Fruit fly (Drosophila melanogaster): ENCODE measurements around the gene CG34109.

Gene CG34109

DNA sequence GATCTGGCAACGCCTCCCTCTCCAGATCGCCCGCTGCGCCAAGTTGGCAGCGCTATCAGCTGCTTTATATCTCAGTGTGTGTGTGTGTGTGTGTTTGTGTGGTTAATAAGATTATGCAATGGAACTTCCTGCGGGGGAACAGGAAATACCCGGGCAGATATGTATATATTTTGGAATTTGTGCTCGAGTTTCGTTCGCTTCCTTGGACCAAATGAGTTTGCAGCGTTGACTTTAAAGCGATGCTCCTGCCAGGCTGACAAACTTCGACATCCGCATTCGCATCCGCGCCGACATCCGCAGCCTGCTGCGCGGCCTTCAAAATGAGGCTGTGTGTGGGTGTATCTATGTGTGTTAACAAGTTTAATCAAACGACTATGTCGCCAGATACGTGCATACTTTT lies 49.4 kb downstream of the CG34109 start:
- TF ChIP-seq CG7045 (GFP tag; optimal IDR thresholded peaks at IDR 0.05), result peak; percentile 62
- peak; percentile 53 for TF ChIP-seq CG12768 (GFP tag; optimal IDR thresholded peaks at IDR 0.05)
- TF ChIP-seq cnc (optimal IDR thresholded peaks at IDR 0.05), result no peak
- TF ChIP-seq bab1 (GFP tag; optimal IDR thresholded peaks at IDR 0.05), result peak; percentile 45

DNA sequence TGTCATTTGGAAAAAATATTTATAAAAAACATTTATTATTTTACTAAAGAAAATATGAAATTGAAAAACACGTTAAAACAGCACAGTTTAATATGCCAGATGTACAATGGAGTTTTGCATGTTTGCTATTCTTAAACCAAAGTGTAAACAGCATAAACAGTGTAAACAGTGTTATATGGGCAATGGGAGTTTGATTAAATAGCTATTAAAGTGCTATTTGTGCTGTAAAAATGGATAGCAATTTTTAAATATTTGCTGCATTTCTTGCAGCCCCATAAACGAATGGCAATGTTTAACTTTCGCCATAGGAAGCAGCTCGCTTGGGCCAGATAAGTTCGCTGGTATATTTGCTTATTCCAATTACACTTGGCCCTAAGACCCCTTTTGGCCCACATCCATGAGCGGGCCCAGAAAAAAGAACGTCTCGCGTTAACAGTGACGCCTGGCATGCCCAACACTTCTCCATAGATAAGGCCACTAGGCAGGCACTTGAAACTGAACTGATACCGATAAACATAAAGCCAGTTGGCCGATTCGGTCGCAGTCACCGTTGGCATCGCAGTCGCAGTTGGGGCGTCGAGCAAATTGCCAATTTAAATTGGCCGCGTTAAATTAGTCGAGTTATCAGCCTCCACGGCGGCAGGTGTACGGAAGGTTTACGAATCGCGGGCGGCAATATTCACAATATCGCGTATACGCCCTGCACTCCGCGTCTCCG lies 50.5 kb downstream of the CG34109 start, which contains the start of gene CG4839:
TSS of gene CG4839 (plus strand) at position 541 of the 718 bp plus-strand sequence.
- TF ChIP-seq Clk (GFP tag; optimal IDR thresholded peaks at IDR 0.05), result no peak
- peak; percentile 14 for TF ChIP-seq Hr96 (GFP tag; optimal IDR thresholded peaks at IDR 0.05)
- TF ChIP-seq Mnt (GFP tag; optimal IDR thresholded peaks at IDR 0.05), result peak; percentile 54
- TF ChIP-seq CG5204 (GFP tag; optimal IDR thresholded peaks at IDR 0.05), result no peak
- TF ChIP-seq cic (GFP tag; optimal IDR thresholded peaks at IDR 0.05), result peak; percentile 59
- peak; percentile 7 for TF ChIP-seq CG12768 (GFP tag; optimal IDR thresholded peaks at IDR 0.05)
- peak; percentile 7 for TF ChIP-seq CG7101 (tag; optimal IDR thresholded peaks at IDR 0.05)

DNA sequence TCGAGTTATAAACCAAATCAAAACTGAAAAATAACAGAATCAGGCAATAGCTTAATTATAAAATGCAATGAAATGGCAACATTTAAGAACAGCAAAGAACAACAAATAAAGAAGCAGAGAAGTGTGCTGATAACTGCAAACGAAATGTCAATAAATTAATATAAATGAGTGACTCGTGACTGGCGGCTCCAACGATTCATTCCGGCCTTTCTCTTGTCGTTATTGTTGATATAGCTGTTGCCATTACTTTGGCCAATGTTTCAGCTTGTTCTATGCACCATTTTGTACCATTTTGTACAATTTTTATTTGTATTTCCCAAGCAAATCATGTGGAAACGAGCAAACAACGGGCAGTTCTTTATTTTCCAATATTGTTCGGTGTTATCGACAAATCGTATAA lies 51.7 kb downstream of the CG34109 start:
- TF ChIP-seq Clk (GFP tag; optimal IDR thresholded peaks at IDR 0.05) (no peak), toe (GFP tag; optimal IDR thresholded peaks at IDR 0.05) (no peak), kay (GFP tag; ENCODE audit: borderline replicate concordance) (no peak), CG5204 (GFP tag; optimal IDR thresholded peaks at IDR 0.05) (no peak), CG1620 (GFP tag; optimal IDR thresholded peaks at IDR 0.05) (no peak), tj (GFP tag; optimal IDR thresholded peaks at IDR 0.05) (no peak), CG12768 (GFP tag; optimal IDR thresholded peaks at IDR 0.05) (no peak), CG7101 (tag; optimal IDR thresholded peaks at IDR 0.05) (no peak), CG7045 (GFP tag; optimal IDR thresholded peaks at IDR 0.05) (no peak), Mnt (GFP tag; optimal IDR thresholded peaks at IDR 0.05) (no peak), cic (GFP tag; optimal IDR thresholded peaks at IDR 0.05) (no peak), Crg-1 (GFP tag; optimal IDR thresholded peaks at IDR 0.05) (no peak)

DNA sequence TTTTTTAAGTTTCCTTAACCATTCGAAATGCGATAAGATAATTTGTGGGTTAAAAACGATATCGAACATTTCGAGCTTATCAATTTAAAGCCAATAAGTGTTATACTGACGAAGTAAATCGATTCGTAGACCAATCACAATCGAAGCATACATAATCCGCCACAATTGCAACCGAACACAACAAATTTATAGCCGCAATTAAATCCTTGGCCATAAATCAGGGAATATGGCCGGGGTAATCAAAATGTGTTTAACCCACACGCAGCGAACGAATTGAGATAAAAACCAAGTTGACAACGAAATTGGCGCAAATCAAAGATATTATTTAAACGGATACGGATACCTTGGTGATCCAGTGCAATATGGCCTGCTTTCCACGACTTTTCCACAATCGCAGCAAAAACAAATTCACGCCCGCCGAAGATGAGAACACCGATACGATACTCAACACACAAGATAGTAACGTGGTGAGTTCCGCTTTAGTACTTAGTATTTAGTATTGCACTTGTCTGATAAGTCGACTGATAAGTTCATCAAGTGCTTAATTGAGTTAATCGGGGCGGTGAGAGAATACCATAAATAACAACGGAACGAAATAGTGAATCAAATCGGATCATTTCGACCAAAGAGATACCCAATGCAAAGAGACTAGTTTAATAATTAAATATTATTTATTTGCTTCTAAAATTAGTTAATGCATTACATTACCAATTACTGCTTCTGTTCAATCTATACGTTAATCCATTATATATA lies 53.0 kb downstream of the CG34109 start:
- no peak for TF ChIP-seq bab1 (GFP tag; optimal IDR thresholded peaks at IDR 0.05)
- no peak for TF ChIP-seq toe (GFP tag; optimal IDR thresholded peaks at IDR 0.05)
- no peak for TF ChIP-seq CG7101 (tag; optimal IDR thresholded peaks at IDR 0.05)
- no peak for TF ChIP-seq tj (GFP tag; optimal IDR thresholded peaks at IDR 0.05)
- no peak for TF ChIP-seq Crg-1 (GFP tag; optimal IDR thresholded peaks at IDR 0.05)
- no peak for TF ChIP-seq CG11617 (GFP tag; optimal IDR thresholded peaks at IDR 0.05)
- no peak for TF ChIP-seq CG7045 (GFP tag; optimal IDR thresholded peaks at IDR 0.05)
- TF ChIP-seq ovo (GFP tag; optimal IDR thresholded peaks at IDR 0.05), result no peak
- TF ChIP-seq pad (GFP tag; optimal IDR thresholded peaks at IDR 0.05), result no peak
- TF ChIP-seq cnc (optimal IDR thresholded peaks at IDR 0.05), result no peak
- no peak for TF ChIP-seq cic (GFP tag; optimal IDR thresholded peaks at IDR 0.05)
- TF ChIP-seq CG33017 (tag; optimal IDR thresholded peaks at IDR 0.05), result no peak
- TF ChIP-seq CG1620 (GFP tag; optimal IDR thresholded peaks at IDR 0.05), result no peak
- TF ChIP-seq Clk (GFP tag; optimal IDR thresholded peaks at IDR 0.05), result no peak
- no peak for TF ChIP-seq Mnt (GFP tag; optimal IDR thresholded peaks at IDR 0.05)
- TF ChIP-seq kay (GFP tag; ENCODE audit: borderline replicate concordance), result no peak
- TF ChIP-seq CG14711 (tag; optimal IDR thresholded peaks at IDR 0.05), result no peak
- TF ChIP-seq CG12768 (GFP tag; optimal IDR thresholded peaks at IDR 0.05), result no peak
- TF ChIP-seq CG5204 (GFP tag; optimal IDR thresholded peaks at IDR 0.05), result no peak
- TF ChIP-seq Hr96 (GFP tag; optimal IDR thresholded peaks at IDR 0.05), result no peak

DNA sequence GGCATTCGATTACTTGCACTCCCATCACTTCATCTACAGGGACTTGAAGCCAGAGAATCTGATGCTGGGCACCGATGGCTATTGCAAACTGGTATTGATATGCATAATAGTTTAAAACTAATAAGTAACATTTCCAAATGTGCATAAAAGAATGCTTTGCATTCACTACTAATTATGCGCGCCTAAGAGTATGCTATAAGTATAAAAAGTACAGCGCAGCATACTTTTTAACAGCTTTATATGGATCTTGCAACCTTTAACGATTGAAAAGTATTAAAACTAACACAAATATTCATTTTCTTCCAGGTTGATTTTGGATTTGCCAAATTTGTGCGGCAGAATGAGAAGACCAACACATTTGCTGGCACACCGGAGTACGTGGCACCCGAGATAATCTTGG lies 60.5 kb downstream of the CG34109 start:
- TF ChIP-seq Crg-1 (GFP tag; optimal IDR thresholded peaks at IDR 0.05) (no peak), bab1 (GFP tag; optimal IDR thresholded peaks at IDR 0.05) (no peak), Mnt (GFP tag; optimal IDR thresholded peaks at IDR 0.05) (no peak), kay (GFP tag; ENCODE audit: borderline replicate concordance) (no peak), CG5204 (GFP tag; optimal IDR thresholded peaks at IDR 0.05) (no peak), cic (GFP tag; optimal IDR thresholded peaks at IDR 0.05) (no peak)

DNA sequence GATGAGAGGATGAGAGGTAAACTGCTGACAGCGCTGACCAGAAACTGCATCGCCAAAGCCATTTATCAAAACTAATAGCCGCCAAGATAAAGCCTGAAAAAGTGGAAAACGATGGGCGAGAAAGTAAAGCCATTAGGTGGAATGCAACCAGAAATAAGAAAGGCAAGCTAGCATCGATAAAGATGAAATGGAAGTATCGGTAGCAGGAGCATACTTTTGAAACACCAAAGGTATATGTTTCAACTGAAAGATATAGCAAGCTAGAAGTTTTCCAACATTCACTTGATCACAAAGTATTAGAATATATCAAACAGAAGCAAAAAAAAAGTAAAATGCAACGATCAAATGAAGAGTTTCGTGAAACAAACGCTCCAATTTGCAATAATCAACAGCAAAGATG lies 78.5 kb downstream of the CG34109 start, which contains the start of gene CG13137:
TSS of gene CG13137 (plus strand) at position 301 of the 400 bp plus-strand sequence.
- TF ChIP-seq CG7101 (tag; optimal IDR thresholded peaks at IDR 0.05) (no peak), bab1 (GFP tag; optimal IDR thresholded peaks at IDR 0.05) (no peak), CG14711 (tag; optimal IDR thresholded peaks at IDR 0.05) (no peak), kay (GFP tag; ENCODE audit: borderline replicate concordance) (no peak), Crg-1 (GFP tag; optimal IDR thresholded peaks at IDR 0.05) (no peak), Mnt (GFP tag; optimal IDR thresholded peaks at IDR 0.05) (no peak), CG11617 (GFP tag; optimal IDR thresholded peaks at IDR 0.05) (no peak), CG12768 (GFP tag; optimal IDR thresholded peaks at IDR 0.05) (no peak), toe (GFP tag; optimal IDR thresholded peaks at IDR 0.05) (no peak), CG7045 (GFP tag; optimal IDR thresholded peaks at IDR 0.05) (no peak), Hr96 (GFP tag; optimal IDR thresholded peaks at IDR 0.05) (no peak), tj (GFP tag; optimal IDR thresholded peaks at IDR 0.05) (no peak), cic (GFP tag; optimal IDR thresholded peaks at IDR 0.05) (no peak), CG5204 (GFP tag; optimal IDR thresholded peaks at IDR 0.05) (no peak), Clk (GFP tag; optimal IDR thresholded peaks at IDR 0.05) (no peak)
